Worm (Caenorhabditis elegans) whole organism, L4/young adult: ENCODE results near the gene R02D5.24.

Source experiments
- dao-5 ChIP-seq: sonication (generic microtip); optimal IDR thresholded peaks from 2 replicates; lab custom pipeline; 2016; ENCODE audit warnings: missing genotype, missing genetic modification characterization, moderate library complexity, missing compliant biosample characterization
- him-1 ChIP-seq: sonication (generic microtip); optimal IDR thresholded peaks from 2 replicates; lab custom pipeline; 2016; ENCODE audit warnings: missing genotype, missing genetic modification reagents, missing genetic modification characterization, missing compliant biosample characterization

DNA sequence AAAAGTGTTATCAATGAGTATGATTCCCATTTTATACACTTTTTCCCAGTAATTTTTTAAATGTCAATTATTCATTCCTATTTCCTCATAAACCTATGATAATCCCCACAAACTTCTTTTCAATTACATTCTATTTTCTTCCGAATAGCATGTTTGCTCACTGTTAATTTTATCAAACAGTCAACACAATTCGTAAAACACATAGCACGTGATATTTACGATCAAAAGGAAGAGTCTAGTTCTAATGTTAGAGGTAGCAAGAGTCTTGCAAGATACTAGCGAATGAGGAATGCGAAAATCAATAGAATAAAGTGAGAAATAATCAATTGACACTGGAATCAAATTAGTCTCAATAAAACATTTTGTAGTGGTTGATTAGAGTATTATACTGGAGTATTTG, 38.2 kb downstream of the R02D5.24 start:
- TF ChIP-seq him-1 (tag; lab: Kevin White, UChicago) (no peak), dao-5 (no peak)
